Worm (Caenorhabditis elegans): Measurements from ENCODE around the gene F36H5.9.

- TF ChIP-seq cog-1 (tag; optimal IDR thresholded peaks at IDR 0.05): no peak
- TF ChIP-seq flt-1 (GFP tag; IDR thresholded peaks at IDR 0.05): no peak
- TF ChIP-seq tab-1 (GFP tag; IDR thresholded peaks at IDR 0.05): no peak
- TF ChIP-seq ztf-29 (GFP tag; IDR thresholded peaks at IDR 0.05): no peak
- no peak for TF ChIP-seq klf-2 (GFP tag; conservative IDR thresholded peaks at IDR 0.05)
- TF ChIP-seq T22C8.4 (GFP tag; IDR thresholded peaks at IDR 0.05): no peak
- TF ChIP-seq ref-1 (GFP tag; conservative IDR thresholded peaks at IDR 0.05): no peak
Observed at ce11 chrII:1706385-1706784, 46.5 kb downstream of the F36H5.9 start, which contains the start of gene sdz-18.

Data from whole organism, midembryonic.